Fruit fly (Drosophila melanogaster) whole organism, adult: ENCODE results near the gene MSBP.

ENCODE experiments used
- CG33017 ChIP-seq: fragments of 200-800 bp; sonication (Bioruptor generic); optimal IDR thresholded peaks from 2 replicates; lab custom pipeline; 2018; ENCODE audit warnings: missing biosample characterization, mild to moderate bottlenecking, missing genetic modification characterization, moderate library complexity
- CG5204 ChIP-seq: fragments of 200-800 bp; sonication (Bioruptor generic); optimal IDR thresholded peaks from 2 replicates; lab custom pipeline; 2016; ENCODE audit warnings: missing biosample characterization, missing genetic modification characterization
- CG7101 ChIP-seq: fragments of 200-800 bp; sonication (Bioruptor generic); optimal IDR thresholded peaks from 2 replicates; lab custom pipeline; 2018; ENCODE audit warnings: missing biosample characterization, mild to moderate bottlenecking, missing genetic modification characterization, moderate library complexity
- Clk ChIP-seq: fragments of 200-800 bp; sonication (Bioruptor generic); optimal IDR thresholded peaks from 2 replicates; lab custom pipeline; 2017; ENCODE audit warnings: missing biosample characterization, missing genetic modification characterization
- cic ChIP-seq: fragments of 200-800 bp; sonication (Bioruptor generic); optimal IDR thresholded peaks from 2 replicates; lab custom pipeline; 2017; ENCODE audit warnings: missing biosample characterization, mild to moderate bottlenecking, missing genetic modification characterization, moderate library complexity
- cnc ChIP-seq, 2 experiments: fragments of >200 bp; optimal IDR thresholded peaks; 2 replicates each; lab custom pipeline; 2017
- toe ChIP-seq: fragments of 200-800 bp; sonication (Bioruptor generic); optimal IDR thresholded peaks from 2 replicates; lab custom pipeline; 2016; ENCODE audit warnings: missing biosample characterization, missing genetic modification characterization

dm6 chrX:15934226-15934547, 44.3 kb upstream of the MSBP start:
- TF ChIP-seq cic (GFP tag; lab: Kevin White, UChicago) = no peak
- TF ChIP-seq Clk (GFP tag; lab: Kevin White, UChicago) = no peak
- no peak for TF ChIP-seq CG5204 (GFP tag; lab: Kevin White, UChicago)
- no peak for TF ChIP-seq cnc (optimal IDR thresholded peaks at IDR 0.05; lab: Kevin White, UChicago)
- TF ChIP-seq toe (GFP tag; lab: Kevin White, UChicago) = no peak
- TF ChIP-seq CG33017 (tag; lab: Kevin White, UChicago) = no peak
- peak; percentile 7 for TF ChIP-seq CG7101 (tag; lab: Kevin White, UChicago)
